Worm (Caenorhabditis elegans) whole organism, L4 larva: ENCODE measurements around the gene acp-3.

Experiments
- F10B5.3 ChIP-seq: sonication (generic microtip); optimal IDR thresholded peaks from 2 replicates; lab custom pipeline; 2016; ENCODE audit warnings: mild to moderate bottlenecking, missing genetic modification characterization, missing compliant biosample characterization
- F37D6.2 ChIP-seq: sonication (generic microtip); optimal IDR thresholded peaks from 2 replicates; lab custom pipeline; 2016; ENCODE audit warnings: mild to moderate bottlenecking, missing genetic modification characterization, missing compliant biosample characterization
- F49E8.2 ChIP-seq: sonication (generic microtip); optimal IDR thresholded peaks from 2 replicates; lab custom pipeline; 2016; ENCODE audit warnings: missing compliant biosample characterization, mild to moderate bottlenecking, missing genetic modification characterization, borderline replicate concordance
- R02D3.7 ChIP-seq: fragments of 150-350 bp; sonication (generic microtip); optimal IDR thresholded peaks from 3 replicates; lab custom pipeline; 2014; ENCODE audit warnings: missing biosample characterization, missing genetic modification characterization
- Y5F2A.4 ChIP-seq: fragments of 200-800 bp; sonication (Bioruptor generic); optimal IDR thresholded peaks from 2 replicates; lab custom pipeline; 2018; ENCODE audit warnings: mild to moderate bottlenecking, missing genetic modification characterization, missing compliant biosample characterization
- ama-1 ChIP-seq: fragments of 150-350 bp; optimal IDR thresholded peaks from 2 replicates; lab custom pipeline; 2014; ENCODE audit warnings: inconsistent platforms, mixed read lengths
- arid-1 ChIP-seq: fragments of 200-800 bp; sonication (Bioruptor generic); conservative IDR thresholded peaks from 2 replicates; pipeline ENCODE4 v1.3.6; 2022; ENCODE audit warnings: missing genetic modification reagents, missing genetic modification characterization, missing compliant biosample characterization
- ceh-20 ChIP-seq: fragments of 200-800 bp; sonication (Bioruptor generic); IDR thresholded peaks from 2 replicates; pipeline ENCODE4 v1.3.6; 2022; ENCODE audit warnings: missing genetic modification reagents, missing genetic modification characterization, missing compliant biosample characterization
- ceh-44 ChIP-seq: fragments of 200-800 bp; sonication (Bioruptor generic); IDR thresholded peaks from 2 replicates; pipeline ENCODE4 v1.3.6; 2022; ENCODE audit warnings: missing genetic modification reagents, missing genetic modification characterization, missing compliant biosample characterization
- ceh-62 ChIP-seq: sonication (generic microtip); optimal IDR thresholded peaks from 2 replicates; lab custom pipeline; 2017; ENCODE audit warnings: missing biosample characterization, missing genetic modification characterization
- ceh-82 ChIP-seq: sonication (generic microtip); optimal IDR thresholded peaks from 2 replicates; lab custom pipeline; 2017; ENCODE audit warnings: missing biosample characterization, missing genetic modification characterization
- cey-2 ChIP-seq: sonication (generic microtip); optimal IDR thresholded peaks from 3 replicates; lab custom pipeline; 2017; ENCODE audit warnings: missing genetic modification characterization, mild to moderate bottlenecking, missing compliant biosample characterization, antibody characterized with exemption, borderline replicate concordance; ENCODE audit not compliant: insufficient read depth
- ctbp-1 ChIP-seq: fragments of 200-800 bp; sonication (Bioruptor generic); IDR thresholded peaks from 2 replicates; pipeline ENCODE4 v1.3.6; 2022; ENCODE audit warnings: missing genetic modification reagents, missing genetic modification characterization, missing compliant biosample characterization
- daf-19 ChIP-seq: fragments of 200-800 bp; sonication (Bioruptor generic); conservative IDR thresholded peaks from 2 replicates; pipeline ENCODE4 v1.3.6; 2022; ENCODE audit warnings: missing genetic modification characterization, missing compliant biosample characterization
- daf-8 ChIP-seq: fragments of 200-800 bp; sonication (Bioruptor generic); IDR thresholded peaks from 2 replicates; pipeline ENCODE4 v1.3.6; 2022; ENCODE audit warnings: missing genetic modification characterization, missing compliant biosample characterization
- dmd-8 ChIP-seq: fragments of 200-800 bp; sonication (Bioruptor generic); IDR thresholded peaks from 2 replicates; pipeline ENCODE4 v1.3.6; 2022; ENCODE audit warnings: missing genetic modification characterization, missing compliant biosample characterization
- egl-27 ChIP-seq: sonication (generic microtip); optimal IDR thresholded peaks from 3 replicates; lab custom pipeline; 2017; ENCODE audit warnings: missing biosample characterization, missing genetic modification reagents, missing genetic modification characterization
- egl-43 ChIP-seq: fragments of 200-800 bp; sonication (Bioruptor generic); IDR thresholded peaks from 2 replicates; pipeline ENCODE4 v1.3.6; 2022; ENCODE audit warnings: missing genetic modification reagents, missing genetic modification characterization, missing compliant biosample characterization
- fkh-10 ChIP-seq: fragments of 150-350 bp; optimal IDR thresholded peaks from 2 replicates; lab custom pipeline; 2014; ENCODE audit warnings: missing biosample characterization, missing genetic modification reagents, missing genetic modification characterization
- gei-8 ChIP-seq: fragments of 200-800 bp; sonication (Bioruptor generic); optimal IDR thresholded peaks from 2 replicates; lab custom pipeline; 2018; ENCODE audit warnings: mild to moderate bottlenecking, missing genetic modification characterization, missing compliant biosample characterization
- hif-1 ChIP-seq, 2 experiments: sonication (generic microtip); optimal IDR thresholded peaks; 2 replicates each; lab custom pipeline; 2016 to 2017; ENCODE audit warnings: missing compliant biosample characterization in 2 of 2, missing genetic modification characterization in 2 of 2, missing genetic modification reagents in 2 of 2, missing genotype in 2 of 2, mild to moderate bottlenecking in 1 of 2
- hlh-30 ChIP-seq: sonication (generic microtip); optimal IDR thresholded peaks from 2 replicates; lab custom pipeline; 2017; ENCODE audit warnings: antibody characterized with exemption, mild to moderate bottlenecking, missing genetic modification characterization, missing compliant biosample characterization; ENCODE audit not compliant: insufficient read depth
- jun-1 ChIP-seq: fragments of 150-350 bp; optimal IDR thresholded peaks from 2 replicates; lab custom pipeline; 2014; ENCODE audit warnings: missing biosample characterization, missing genetic modification reagents, missing genetic modification characterization
- lin-1 ChIP-seq: fragments of 200-800 bp; sonication (Bioruptor generic); IDR thresholded peaks from 2 replicates; pipeline ENCODE4 v1.3.6; 2022; ENCODE audit warnings: missing genetic modification reagents, missing genetic modification characterization, missing compliant biosample characterization
- lin-13 ChIP-seq: fragments of 150-350 bp; optimal IDR thresholded peaks from 2 replicates; lab custom pipeline; 2014; ENCODE audit warnings: missing biosample characterization, missing genetic modification reagents, missing genetic modification characterization
- lin-15B ChIP-seq: fragments of 150-350 bp; sonication (generic microtip); optimal IDR thresholded peaks from 3 replicates; lab custom pipeline; 2014; ENCODE audit warnings: missing biosample characterization, missing genetic modification characterization
- lin-29 ChIP-seq: fragments of 200-800 bp; sonication (Bioruptor generic); IDR thresholded peaks from 2 replicates; pipeline ENCODE4 v1.3.6; 2022; ENCODE audit warnings: missing genetic modification reagents, missing genetic modification characterization, missing compliant biosample characterization
- lin-38 ChIP-seq: fragments of 200-800 bp; sonication (Bioruptor generic); IDR thresholded peaks from 2 replicates; pipeline ENCODE4 v1.3.6; 2022; ENCODE audit warnings: missing genetic modification reagents, missing genetic modification characterization, missing compliant biosample characterization
- madf-5 ChIP-seq, 2 experiments: fragments of 200-800 bp; sonication (Bioruptor generic); IDR thresholded peaks; 2 replicates each; pipeline ENCODE4 v1.3.6; 2022; ENCODE audit warnings: missing compliant biosample characterization in 2 of 2, missing genetic modification characterization in 2 of 2
- madf-9 ChIP-seq: fragments of 200-800 bp; sonication (Bioruptor generic); conservative IDR thresholded peaks from 2 replicates; pipeline ENCODE4 v1.3.6; 2022; ENCODE audit warnings: missing genetic modification reagents, missing genetic modification characterization, missing compliant biosample characterization
- mes-2 ChIP-seq: sonication (generic microtip); optimal IDR thresholded peaks from 2 replicates; lab custom pipeline; 2016; ENCODE audit warnings: missing genotype, mild to moderate bottlenecking, missing genetic modification characterization, missing compliant biosample characterization; ENCODE audit not compliant: poor library complexity, severe bottlenecking
- nhr-10 ChIP-seq: fragments of 150-350 bp; optimal IDR thresholded peaks from 2 replicates; lab custom pipeline; 2014; ENCODE audit warnings: missing biosample characterization, missing genetic modification characterization
- nhr-102 ChIP-seq: sonication (generic microtip); optimal IDR thresholded peaks from 2 replicates; lab custom pipeline; 2016; ENCODE audit warnings: mild to moderate bottlenecking, missing genetic modification characterization, moderate library complexity, missing compliant biosample characterization
- nhr-11 ChIP-seq: fragments of 150-350 bp; optimal IDR thresholded peaks from 2 replicates; lab custom pipeline; 2014; ENCODE audit warnings: missing biosample characterization, missing genetic modification characterization
- nhr-28 ChIP-seq: fragments of 150-350 bp; optimal IDR thresholded peaks from 2 replicates; lab custom pipeline; 2014; ENCODE audit warnings: missing biosample characterization, missing genetic modification characterization
- nhr-41 ChIP-seq: fragments of 200-800 bp; sonication (Bioruptor generic); IDR thresholded peaks from 2 replicates; pipeline ENCODE4 v1.3.6; 2022; ENCODE audit warnings: missing genetic modification reagents, missing genetic modification characterization, missing compliant biosample characterization
- pha-4 ChIP-seq, 2 experiments: fragments of 150-350 bp in 1 of 2; fragments of 200-800 bp in 1 of 2; sonication (Bioruptor generic) in 1 of 2; IDR thresholded peaks in 1 of 2; optimal IDR thresholded peaks in 1 of 2; 2 replicates each; pipeline versions ENCODE4 v1.3.6 to Lab custom; 2014 to 2022; ENCODE audit warnings: missing genetic modification characterization in 2 of 2, missing genetic modification reagents in 2 of 2, missing biosample characterization in 1 of 2, missing compliant biosample characterization in 1 of 2
- php-3 ChIP-seq: fragments of 200-800 bp; sonication (Bioruptor generic); IDR thresholded peaks from 2 replicates; pipeline ENCODE4 v1.3.6; 2022; ENCODE audit warnings: missing genetic modification reagents, missing genetic modification characterization, missing compliant biosample characterization
- pqm-1 ChIP-seq: sonication (generic microtip); optimal IDR thresholded peaks from 2 replicates; lab custom pipeline; 2017; ENCODE audit warnings: missing biosample characterization, missing genetic modification characterization
- saeg-2 ChIP-seq: fragments of 200-800 bp; sonication (Bioruptor generic); IDR thresholded peaks from 2 replicates; pipeline ENCODE4 v1.3.6; 2022; ENCODE audit warnings: missing genetic modification reagents, missing genetic modification characterization, missing compliant biosample characterization
- sdz-12 ChIP-seq: fragments of 200-800 bp; sonication (Bioruptor generic); optimal IDR thresholded peaks from 2 replicates; lab custom pipeline; 2018; ENCODE audit warnings: mild to moderate bottlenecking, missing genetic modification characterization, missing compliant biosample characterization
- snpc-4 ChIP-seq: fragments of 150-350 bp; optimal IDR thresholded peaks from 2 replicates; lab custom pipeline; 2014; ENCODE audit warnings: missing biosample characterization, missing genetic modification characterization
- spr-1 ChIP-seq: sonication (generic microtip); optimal IDR thresholded peaks from 2 replicates; lab custom pipeline; 2016; ENCODE audit warnings: mild to moderate bottlenecking, missing genetic modification characterization, missing compliant biosample characterization
- tra-1 ChIP-seq: fragments of 200-800 bp; sonication (Bioruptor generic); IDR thresholded peaks from 2 replicates; pipeline ENCODE4 v1.3.6; 2022; ENCODE audit warnings: missing genetic modification reagents, missing genetic modification characterization, missing compliant biosample characterization
- unc-130 ChIP-seq: sonication (generic microtip); optimal IDR thresholded peaks from 2 replicates; lab custom pipeline; 2016; ENCODE audit warnings: missing genetic modification reagents, missing genetic modification characterization, missing compliant biosample characterization
- unc-39 ChIP-seq: sonication (generic microtip); optimal IDR thresholded peaks from 2 replicates; lab custom pipeline; 2017; ENCODE audit warnings: missing biosample characterization, missing genetic modification characterization
- unc-62 ChIP-seq, 3 experiments: fragments of 150-350 bp in 1 of 3; sonication (generic microtip); optimal IDR thresholded peaks in 2 of 3; peaks in 1 of 3; 1 replicate in 1 of 3; 2 replicates in 2 of 3; lab custom pipeline; 2014 to 2017; ENCODE audit warnings: missing biosample characterization in 3 of 3, missing genetic modification characterization in 3 of 3, missing genetic modification reagents in 3 of 3, missing genotype in 1 of 3
- zfp-3 ChIP-seq: fragments of 200-800 bp; sonication (Bioruptor generic); conservative IDR thresholded peaks from 2 replicates; pipeline ENCODE4 v1.3.6; 2022; ENCODE audit warnings: missing genetic modification reagents, missing genetic modification characterization, missing compliant biosample characterization
- zip-2 ChIP-seq: fragments of 150-350 bp; optimal IDR thresholded peaks from 2 replicates; lab custom pipeline; 2014; ENCODE audit warnings: missing biosample characterization, missing genetic modification characterization
- ztf-11 ChIP-seq: fragments of 150-350 bp; optimal IDR thresholded peaks from 2 replicates; lab custom pipeline; 2014; ENCODE audit warnings: missing biosample characterization, missing genetic modification characterization
- ztf-7 ChIP-seq: fragments of 150-350 bp; optimal IDR thresholded peaks from 2 replicates; lab custom pipeline; 2014; ENCODE audit warnings: missing biosample characterization, missing genetic modification characterization

acp-3 gene

DNA sequence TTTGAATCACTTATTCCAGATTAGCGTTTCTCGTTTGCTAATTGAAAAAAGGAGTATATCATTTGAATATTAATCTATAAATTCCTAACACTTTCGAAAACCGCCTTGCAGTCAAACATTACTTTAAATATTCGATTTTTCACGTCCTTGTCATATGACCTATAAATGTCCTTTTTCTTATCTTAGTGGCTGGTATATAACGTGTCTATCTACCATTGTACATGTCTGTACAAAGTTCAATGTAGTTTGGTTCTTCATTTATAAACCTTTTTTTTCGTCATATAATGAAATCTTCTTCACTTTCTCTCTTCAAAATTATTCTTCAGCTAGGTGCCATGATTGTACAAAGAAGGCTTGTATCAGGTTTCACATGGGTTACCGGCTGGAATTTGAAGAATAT lies 48.7 kb upstream of the acp-3 start, which contains the start of gene gbh-2 (continued):
- TF ChIP-seq pqm-1 (tag; lab: Kevin White, UChicago) (peak; percentile 85), nhr-11 (tag; lab: Kevin White, UChicago) (no peak), cey-2 (tag; lab: Kevin White, UChicago) (peak; percentile 42), daf-19 (GFP tag; lab: Robert Waterston, UW) (no peak), egl-27 (tag; lab: Kevin White, UChicago) (no peak), lin-1 (GFP tag; lab: Robert Waterston, UW) (no peak), lin-38 (no peak), hif-1 (tag; optimal IDR thresholded peaks at IDR 0.05; lab: Kevin White, UChicago) (peak; percentile 42 to 94), pha-4 (GFP tag; IDR thresholded peaks at IDR 0.05; lab: Robert Waterston, UW) (no peak), pha-4 (tag; optimal IDR thresholded peaks at IDR 0.05; lab: Kevin White, UChicago) (no peak), ceh-82 (no peak), lin-15B (tag; lab: Kevin White, UChicago) (no peak), snpc-4 (tag; lab: Kevin White, UChicago) (no peak), lin-29 (GFP tag; lab: Robert Waterston, UW) (no peak), dmd-8 (no peak), F10B5.3 (no peak), R02D3.7 (tag; lab: Kevin White, UChicago) (no peak), ztf-11 (tag; lab: Kevin White, UChicago) (no peak), F37D6.2 (tag; lab: Kevin White, UChicago) (no peak), madf-5 (GFP tag; IDR thresholded peaks at IDR 0.05; lab: Robert Waterston, UW) (no peak), F49E8.2 (tag; lab: Kevin White, UChicago) (no peak), ceh-20 (GFP tag; lab: Robert Waterston, UW) (no peak), nhr-28 (peak; percentile 98), egl-43 (GFP tag; lab: Robert Waterston, UW) (no peak), tra-1 (GFP tag; lab: Robert Waterston, UW) (peak; percentile 36; the same call in 1 of the 2 replicates), gei-8 (GFP tag; lab: Kevin White, UChicago) (no peak), saeg-2 (no peak), ama-1 (lab: Kevin White, UChicago) (no peak), unc-130 (no peak), nhr-41 (GFP tag; lab: Robert Waterston, UW) (no peak), madf-9 (GFP tag; lab: Robert Waterston, UW) (no peak), sdz-12 (no peak), hlh-30 (tag; lab: Kevin White, UChicago) (peak; percentile 73), ceh-62 (tag; lab: Kevin White, UChicago) (no peak), jun-1 (tag; lab: Kevin White, UChicago) (no peak), arid-1 (no peak), lin-13 (GFP tag; lab: Kevin White, UChicago) (no peak), zfp-3 (GFP tag; lab: Robert Waterston, UW) (no peak), ctbp-1 (no peak), nhr-102 (tag; lab: Kevin White, UChicago) (peak; percentile 42), fkh-10 (no peak), ceh-44 (GFP tag; lab: Robert Waterston, UW) (no peak), php-3 (GFP tag; lab: Robert Waterston, UW) (peak; percentile 87), mes-2 (tag; lab: Kevin White, UChicago) (no peak), ztf-7 (peak; percentile 94), Y5F2A.4 (no peak), unc-39 (tag; lab: Kevin White, UChicago) (no peak), unc-62 (GFP tag; optimal IDR thresholded peaks at IDR 0.05 in 1 of 2; lab: Kevin White, UChicago) (no peak), unc-62 (tag; optimal IDR thresholded peaks at IDR 0.05; lab: Kevin White, UChicago) (no peak), zip-2 (tag; lab: Kevin White, UChicago) (no peak), spr-1 (tag; lab: Kevin White, UChicago) (no peak), daf-8 (no peak), nhr-10 (tag; lab: Kevin White, UChicago) (no peak)
